Worm (Caenorhabditis elegans) whole organism, L1 larva: ENCODE measurements around the gene sru-31.
A peak's percentile ranks its signal among the peaks of the same experiment; 100 is the strongest.

Experiments
- C16A3.4 ChIP-seq: fragments of 150-350 bp; optimal IDR thresholded peaks from 2 replicates; lab custom pipeline; 2014; ENCODE audit warnings: missing biosample characterization, missing genetic modification characterization
- Y116A8C.19 ChIP-seq: sonication (generic microtip); optimal IDR thresholded peaks from 2 replicates; lab custom pipeline; 2016; ENCODE audit warnings: missing compliant biosample characterization, missing genetic modification characterization, borderline replicate concordance
- aha-1 ChIP-seq: fragments of 150-350 bp; optimal IDR thresholded peaks from 2 replicates; lab custom pipeline; 2014; ENCODE audit warnings: missing biosample characterization, missing genetic modification characterization
- alr-1 ChIP-seq: fragments of 200-800 bp; sonication (Bioruptor generic); optimal IDR thresholded peaks from 2 replicates; lab custom pipeline; 2018; ENCODE audit warnings: borderline replicate concordance, mild to moderate bottlenecking, missing genetic modification characterization, missing compliant biosample characterization
- ama-1 ChIP-seq: fragments of 150-350 bp; optimal IDR thresholded peaks from 2 replicates; lab custom pipeline; 2014
- blmp-1 ChIP-seq: fragments of 150-350 bp; optimal IDR thresholded peaks from 2 replicates; lab custom pipeline; 2014; ENCODE audit warnings: missing biosample characterization, missing genetic modification characterization
- ceh-8 ChIP-seq: fragments of 200-800 bp; sonication (Bioruptor generic); optimal IDR thresholded peaks from 2 replicates; lab custom pipeline; 2018; ENCODE audit warnings: mild to moderate bottlenecking, missing genetic modification characterization, moderate library complexity, missing compliant biosample characterization
- dpl-1 ChIP-seq, 3 experiments: fragments of 150-350 bp in 2 of 3; sonication (generic microtip) in 1 of 3; optimal IDR thresholded peaks; 2 replicates each; lab custom pipeline; 2014 to 2017; ENCODE audit warnings: missing biosample characterization in 3 of 3, missing genetic modification characterization in 3 of 3, missing genetic modification reagents in 3 of 3
- dsc-1 ChIP-seq: sonication (generic microtip); optimal IDR thresholded peaks from 2 replicates; lab custom pipeline; 2016; ENCODE audit warnings: mild to moderate bottlenecking, missing genetic modification characterization, missing compliant biosample characterization
- efl-1 ChIP-seq, 4 experiments: fragments of 150-350 bp; optimal IDR thresholded peaks in 3 of 4; peaks in 1 of 4; 1 replicate in 1 of 4; 2 replicates in 3 of 4; lab custom pipeline; 2014; ENCODE audit warnings: missing biosample characterization in 2 of 4, missing genetic modification characterization in 2 of 4, missing genetic modification reagents in 2 of 4
- efl-3 ChIP-seq: fragments of 200-800 bp; sonication (Bioruptor generic); optimal IDR thresholded peaks from 2 replicates; lab custom pipeline; 2018; ENCODE audit warnings: mild to moderate bottlenecking, missing genetic modification characterization, missing compliant biosample characterization
- egl-27 ChIP-seq, 2 experiments: fragments of 150-350 bp in 1 of 2; sonication (generic microtip); optimal IDR thresholded peaks; 3 replicates each; lab custom pipeline; 2017 to 2018; ENCODE audit warnings: missing biosample characterization in 2 of 2, missing genetic modification characterization in 2 of 2, missing genetic modification reagents in 2 of 2
- elt-2 ChIP-seq: sonication (generic microtip); optimal IDR thresholded peaks from 2 replicates; lab custom pipeline; 2016; ENCODE audit warnings: missing genetic modification characterization, mild to moderate bottlenecking, inconsistent platforms, missing compliant biosample characterization, missing genetic modification reagents
- fkh-10 ChIP-seq: sonication (generic microtip); optimal IDR thresholded peaks from 2 replicates; lab custom pipeline; 2017; ENCODE audit warnings: missing biosample characterization, missing genetic modification reagents, missing genetic modification characterization
- fkh-4 ChIP-seq: sonication (generic microtip); optimal IDR thresholded peaks from 2 replicates; lab custom pipeline; 2016; ENCODE audit warnings: missing compliant biosample characterization, missing genetic modification characterization, borderline replicate concordance
- fkh-8 ChIP-seq: sonication (generic microtip); optimal IDR thresholded peaks from 2 replicates; lab custom pipeline; 2016; ENCODE audit warnings: mild to moderate bottlenecking, missing genetic modification characterization, missing compliant biosample characterization
- fos-1 ChIP-seq: fragments of 150-350 bp; optimal IDR thresholded peaks from 2 replicates; lab custom pipeline; 2014; ENCODE audit warnings: missing biosample characterization, missing genetic modification characterization
- hlh-4 ChIP-seq: sonication (generic microtip); optimal IDR thresholded peaks from 2 replicates; lab custom pipeline; 2016; ENCODE audit warnings: mild to moderate bottlenecking, missing genetic modification characterization, missing compliant biosample characterization
- hpl-2 ChIP-seq: fragments of 150-350 bp; optimal IDR thresholded peaks from 2 replicates; lab custom pipeline; 2014; ENCODE audit warnings: missing biosample characterization, missing genetic modification reagents, missing genetic modification characterization
- jun-1 ChIP-seq: fragments of 150-350 bp; optimal IDR thresholded peaks from 2 replicates; lab custom pipeline; 2014; ENCODE audit warnings: missing biosample characterization, missing genetic modification reagents, missing genetic modification characterization
- lin-15B ChIP-seq: fragments of 150-350 bp; sonication (generic microtip); optimal IDR thresholded peaks from 3 replicates; lab custom pipeline; 2014; ENCODE audit warnings: missing biosample characterization, missing genetic modification characterization
- lin-35 ChIP-seq, 2 experiments: fragments of 150-350 bp; optimal IDR thresholded peaks; 2 replicates each; lab custom pipeline; 2014; ENCODE audit warnings: missing biosample characterization in 2 of 2, missing genetic modification characterization in 2 of 2, missing genetic modification reagents in 2 of 2
- mef-2 ChIP-seq: fragments of 150-350 bp; optimal IDR thresholded peaks from 2 replicates; lab custom pipeline; 2014; ENCODE audit warnings: missing biosample characterization, missing genetic modification characterization
- nhr-12 ChIP-seq: sonication (generic microtip); optimal IDR thresholded peaks from 2 replicates; lab custom pipeline; 2017; ENCODE audit warnings: missing biosample characterization, missing genetic modification characterization
- nhr-19 ChIP-seq: fragments of 200-800 bp; sonication (Bioruptor generic); conservative IDR thresholded peaks from 2 replicates; pipeline ENCODE4 v1.3.6; 2022; ENCODE audit warnings: missing genetic modification characterization, missing compliant biosample characterization
- nhr-20 ChIP-seq: sonication (generic microtip); optimal IDR thresholded peaks from 2 replicates; lab custom pipeline; 2016; ENCODE audit warnings: mild to moderate bottlenecking, missing genetic modification characterization, missing compliant biosample characterization
- nhr-28 ChIP-seq: fragments of 150-350 bp; optimal IDR thresholded peaks from 2 replicates; lab custom pipeline; 2014; ENCODE audit warnings: missing biosample characterization, missing genetic modification characterization
- nhr-47 ChIP-seq: sonication (generic microtip); optimal IDR thresholded peaks from 2 replicates; lab custom pipeline; 2016; ENCODE audit warnings: mild to moderate bottlenecking, missing genetic modification characterization, moderate library complexity, missing compliant biosample characterization
- nhr-85 ChIP-seq: sonication (generic microtip); peaks from one replicate; lab custom pipeline; 2016; ENCODE audit warnings: missing genetic modification characterization, inconsistent platforms, missing compliant biosample characterization
- nhr-90 ChIP-seq: sonication (generic microtip); optimal IDR thresholded peaks from 2 replicates; lab custom pipeline; 2016; ENCODE audit warnings: mild to moderate bottlenecking, missing genetic modification characterization, missing compliant biosample characterization; ENCODE audit not compliant: poor library complexity
- pag-3 ChIP-seq: sonication (generic microtip); optimal IDR thresholded peaks from 2 replicates; lab custom pipeline; 2017; ENCODE audit warnings: missing genetic modification characterization, mild to moderate bottlenecking, missing compliant biosample characterization, antibody characterized with exemption, borderline replicate concordance; ENCODE audit not compliant: insufficient read depth
- pax-3 ChIP-seq: fragments of 200-800 bp; sonication (Bioruptor generic); optimal IDR thresholded peaks from 2 replicates; lab custom pipeline; 2018; ENCODE audit warnings: mild to moderate bottlenecking, missing genetic modification characterization, moderate library complexity, missing compliant biosample characterization
- pqm-1 ChIP-seq: sonication (generic microtip); optimal IDR thresholded peaks from 3 replicates; lab custom pipeline; 2017; ENCODE audit warnings: missing biosample characterization, missing genetic modification characterization
- rnt-1 ChIP-seq: sonication (generic microtip); optimal IDR thresholded peaks from 2 replicates; lab custom pipeline; 2016; ENCODE audit warnings: mild to moderate bottlenecking, missing genetic modification characterization, moderate library complexity, missing compliant biosample characterization
- skn-1 ChIP-seq: fragments of 150-350 bp; optimal IDR thresholded peaks from 2 replicates; lab custom pipeline; 2014; ENCODE audit warnings: missing biosample characterization, missing genetic modification characterization
- snpc-4 ChIP-seq: fragments of 150-350 bp; optimal IDR thresholded peaks from 2 replicates; lab custom pipeline; 2014; ENCODE audit warnings: missing biosample characterization, missing genetic modification characterization
- swsn-7 ChIP-seq: sonication (generic microtip); optimal IDR thresholded peaks from 2 replicates; lab custom pipeline; 2016; ENCODE audit warnings: missing genetic modification characterization, missing compliant biosample characterization
- tbx-2 ChIP-seq: sonication (generic microtip); optimal IDR thresholded peaks from 2 replicates; lab custom pipeline; 2016; ENCODE audit warnings: missing genetic modification characterization, missing compliant biosample characterization
- tlp-1 ChIP-seq: fragments of 150-350 bp; optimal IDR thresholded peaks from 2 replicates; lab custom pipeline; 2014; ENCODE audit warnings: missing biosample characterization, missing genetic modification characterization
- unc-130 ChIP-seq: fragments of 150-350 bp; optimal IDR thresholded peaks from 2 replicates; lab custom pipeline; 2017; ENCODE audit warnings: missing biosample characterization, missing genetic modification characterization, inconsistent platforms
- zag-1 ChIP-seq: fragments of 150-350 bp; optimal IDR thresholded peaks from 2 replicates; lab custom pipeline; 2014; ENCODE audit warnings: missing biosample characterization, missing genetic modification characterization
- ztf-11 ChIP-seq, 2 experiments: sonication (generic microtip); optimal IDR thresholded peaks; 2 replicates each; lab custom pipeline; 2016 to 2017; ENCODE audit warnings: missing genetic modification characterization in 2 of 2, missing biosample characterization in 1 of 2, missing compliant biosample characterization in 1 of 2

sru-31 gene

ce11 chrV:9782045-9782444, 34.4 kb upstream of the sru-31 start:
- TF ChIP-seq Y116A8C.19 (tag; lab: Kevin White, UChicago) = no peak
- no peak for TF ChIP-seq nhr-90
- no peak for TF ChIP-seq dsc-1
- no peak for TF ChIP-seq tlp-1 (tag; lab: Kevin White, UChicago)
- TF ChIP-seq fkh-4 (tag; lab: Kevin White, UChicago) = no peak
- TF ChIP-seq efl-3 (GFP tag; lab: Kevin White, UChicago) = no peak
- TF ChIP-seq rnt-1 = no peak
- no peak for TF ChIP-seq alr-1 (tag; lab: Kevin White, UChicago)
- TF ChIP-seq nhr-19 (GFP tag; lab: Robert Waterston, UW) = no peak
- TF ChIP-seq C16A3.4 (tag; lab: Kevin White, UChicago) = no peak
- TF ChIP-seq, all 84 proteins: peak for 0

DNA sequence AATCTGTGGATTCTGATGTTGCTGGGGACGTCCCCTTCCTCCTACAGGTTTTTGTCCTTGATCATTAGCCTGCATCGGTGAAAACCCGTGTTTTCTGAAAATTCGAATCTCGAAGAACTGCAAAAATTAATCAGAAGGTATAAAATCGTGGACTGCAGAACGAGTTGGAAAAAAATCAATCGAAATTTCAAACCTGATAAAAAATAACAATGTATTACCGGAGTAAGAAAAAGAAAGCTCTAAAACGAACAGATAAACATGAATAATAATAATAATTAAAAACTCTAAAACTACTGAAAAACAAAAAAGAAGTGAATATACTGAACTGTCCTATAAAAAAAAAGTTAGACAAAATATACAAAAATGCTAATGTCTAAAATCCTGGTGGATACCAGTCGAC, 33.5 kb upstream of the sru-31 start, which contains the start of gene F46B6.5:
Gene F46B6.5, minus strand, starts transcription at position 101 of the 400 bp plus-strand sequence.
- no peak for TF ChIP-seq swsn-7
- no peak for TF ChIP-seq pqm-1 (tag; lab: Kevin White, UChicago)
- TF ChIP-seq fkh-8 (tag; lab: Kevin White, UChicago) = no peak

ce11 chrV:9784215-9784614, 32.3 kb upstream of the sru-31 start:
- TF ChIP-seq hlh-4 (tag; lab: Kevin White, UChicago) (no peak), pag-3 (no peak), efl-3 (GFP tag; lab: Kevin White, UChicago) (no peak), zag-1 (tag; lab: Kevin White, UChicago) (no peak)

- TF ChIP-seq nhr-90 = peak; percentile 7
- TF ChIP-seq nhr-85 (tag; lab: Kevin White, UChicago) = peak; percentile 39
- peak in 1 of 2 experiments; percentile 1 for TF ChIP-seq efl-1 (optimal IDR thresholded peaks at IDR 0.05; lab: Kevin White, UChicago)
- TF ChIP-seq efl-1 (GFP tag; optimal IDR thresholded peaks at IDR 0.05 in 1 of 2; lab: Kevin White, UChicago) = peak in 1 of 2 experiments; percentile 88
- TF ChIP-seq hpl-2 = no peak
- peak in 1 of 2 experiments; percentile 5 for TF ChIP-seq ztf-11 (tag; optimal IDR thresholded peaks at IDR 0.05; lab: Kevin White, UChicago)
- TF ChIP-seq unc-130 (tag; lab: Kevin White, UChicago) = no peak
- peak; percentile 1 for TF ChIP-seq elt-2 (tag; lab: Kevin White, UChicago)
- TF ChIP-seq ama-1 = peak; percentile 70
- no peak for TF ChIP-seq pag-3
- TF ChIP-seq nhr-47 (tag; lab: Kevin White, UChicago) = peak; percentile 15
These were observed 29.8 kb upstream of the sru-31 start, which contains the start of gene F46B6.6 for ce11 chrV:9786721-9787131. TSS of gene F46B6.6 (minus strand) at chrV:9786868.

DNA sequence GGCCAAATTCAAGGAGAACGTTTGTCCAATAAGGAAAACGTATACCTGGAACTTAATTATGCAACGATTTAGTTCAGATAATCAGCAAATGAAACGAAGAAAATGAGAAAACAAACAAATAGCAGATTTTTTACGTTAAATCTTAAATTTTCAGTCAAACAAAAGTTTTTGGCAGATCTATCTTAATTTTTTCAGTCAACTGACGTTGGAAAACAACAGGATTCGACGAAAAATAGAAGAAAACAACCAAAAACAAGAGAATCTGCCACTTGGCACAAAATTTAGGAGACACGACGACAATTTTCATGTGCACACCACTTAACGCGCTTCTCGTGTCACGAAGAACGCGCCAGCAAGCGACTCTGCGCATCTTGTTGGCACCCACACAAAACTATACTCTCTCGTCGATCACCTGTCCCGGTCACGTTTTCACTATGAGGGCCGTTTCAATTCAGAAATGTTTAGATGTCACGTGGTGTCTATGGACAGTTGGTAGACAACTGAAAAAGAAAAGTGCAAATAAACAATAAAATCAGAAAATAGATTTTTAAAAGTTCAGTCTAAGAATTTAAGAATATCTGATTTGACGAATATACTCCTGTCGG, 26.7 kb upstream of the sru-31 start, which contains the start of gene ztf-7:
Gene ztf-7, minus strand, starts transcription at position 51 of the 605 bp plus-strand sequence.
- TF ChIP-seq jun-1 = peak; percentile 93
- TF ChIP-seq mef-2 (tag; lab: Kevin White, UChicago) = peak; percentile 90
- TF ChIP-seq lin-15B = peak; percentile 75
- peak; percentile 96 for TF ChIP-seq pax-3 (tag; lab: Kevin White, UChicago)
- no peak for TF ChIP-seq zag-1 (tag; lab: Kevin White, UChicago)
- TF ChIP-seq egl-27 (tag; optimal IDR thresholded peaks at IDR 0.05; lab: Kevin White, UChicago) = no peak
- peak; percentile 99 for TF ChIP-seq nhr-85 (tag; lab: Kevin White, UChicago)
- TF ChIP-seq ceh-8 = peak; percentile 93
- TF ChIP-seq dpl-1 (GFP tag; optimal IDR thresholded peaks at IDR 0.05; lab: Kevin White, UChicago) = peak; percentile 85 to 89 (median 87)
- peak; percentile 99 for TF ChIP-seq nhr-47 (tag; lab: Kevin White, UChicago)
- TF ChIP-seq tbx-2 (tag; lab: Kevin White, UChicago) = peak; percentile 99
- peak; percentile 71 for TF ChIP-seq fkh-10 (GFP tag; lab: Kevin White, UChicago)
- TF ChIP-seq skn-1 (tag; lab: Kevin White, UChicago) = peak; percentile 90
- TF ChIP-seq blmp-1 (tag; lab: Kevin White, UChicago) = peak; percentile 88
- peak; percentile 82 for TF ChIP-seq fos-1
- peak; percentile 95 for TF ChIP-seq snpc-4 (tag; lab: Kevin White, UChicago)
- TF ChIP-seq tlp-1 (tag; lab: Kevin White, UChicago) = no peak
- TF ChIP-seq aha-1 = peak; percentile 83
- TF ChIP-seq rnt-1 = peak; percentile 97
- peak; percentile 98 for TF ChIP-seq swsn-7
- no peak for TF ChIP-seq Y116A8C.19 (tag; lab: Kevin White, UChicago)
- no peak for TF ChIP-seq nhr-12 (tag; lab: Kevin White, UChicago)
- peak; percentile 97 for TF ChIP-seq C16A3.4 (tag; lab: Kevin White, UChicago)
- peak; percentile 100 for TF ChIP-seq nhr-20 (tag; lab: Kevin White, UChicago)
- TF ChIP-seq lin-35 (GFP tag; optimal IDR thresholded peaks at IDR 0.05; lab: Kevin White, UChicago) = peak; percentile 90 to 94
- no peak for TF ChIP-seq nhr-28 (tag; lab: Kevin White, UChicago)
